Worm (Caenorhabditis elegans) whole organism, L3 larva: ENCODE data around the gene btb-9.

Experiments
- R02D3.7 ChIP-seq: fragments of 150-350 bp; optimal IDR thresholded peaks from 2 replicates; lab custom pipeline; 2014; ENCODE audit warnings: missing biosample characterization, missing genetic modification characterization
- ama-1 ChIP-seq: fragments of 150-350 bp; optimal IDR thresholded peaks from 2 replicates; lab custom pipeline; 2018
- ceh-16 ChIP-seq: sonication (generic microtip); optimal IDR thresholded peaks from 2 replicates; lab custom pipeline; 2017; ENCODE audit warnings: missing biosample characterization, missing genetic modification characterization
- ceh-9 ChIP-seq: sonication (generic microtip); optimal IDR thresholded peaks from 2 replicates; lab custom pipeline; 2018; ENCODE audit warnings: missing biosample characterization, missing genetic modification characterization
- daf-12 ChIP-seq: fragments of 150-350 bp; optimal IDR thresholded peaks from 2 replicates; lab custom pipeline; 2014; ENCODE audit warnings: missing biosample characterization, missing genetic modification reagents, missing genetic modification characterization
- egl-27 ChIP-seq: sonication (generic microtip); optimal IDR thresholded peaks from 4 replicates; lab custom pipeline; 2017; ENCODE audit warnings: missing biosample characterization, missing genetic modification reagents, missing genetic modification characterization
- egl-5 ChIP-seq: fragments of 150-350 bp; optimal IDR thresholded peaks from 2 replicates; lab custom pipeline; 2017; ENCODE audit warnings: missing biosample characterization, missing genetic modification reagents, missing genetic modification characterization, inconsistent platforms
- elt-1 ChIP-seq: fragments of 150-350 bp; optimal IDR thresholded peaks from 2 replicates; lab custom pipeline; 2014; ENCODE audit warnings: missing biosample characterization, missing genetic modification characterization
- elt-2 ChIP-seq: sonication (generic microtip); optimal IDR thresholded peaks from 2 replicates; lab custom pipeline; 2016; ENCODE audit warnings: missing genetic modification reagents, mild to moderate bottlenecking, missing genetic modification characterization, missing compliant biosample characterization
- eor-1 ChIP-seq, 2 experiments: fragments of 150-350 bp; optimal IDR thresholded peaks; 2 replicates each; lab custom pipeline; 2014 to 2018; ENCODE audit warnings: missing biosample characterization in 2 of 2, missing genetic modification characterization in 2 of 2
- fkh-10 ChIP-seq: sonication (generic microtip); optimal IDR thresholded peaks from 2 replicates; lab custom pipeline; 2017; ENCODE audit warnings: missing biosample characterization, missing genetic modification reagents, missing genetic modification characterization
- fos-1 ChIP-seq: fragments of 150-350 bp; optimal IDR thresholded peaks from 2 replicates; lab custom pipeline; 2014; ENCODE audit warnings: missing biosample characterization, missing genetic modification characterization
- hmg-11 ChIP-seq: sonication (generic microtip); optimal IDR thresholded peaks from 2 replicates; lab custom pipeline; 2016; ENCODE audit warnings: missing genetic modification characterization, missing compliant biosample characterization
- lin-15B ChIP-seq: fragments of 150-350 bp; optimal IDR thresholded peaks from 2 replicates; lab custom pipeline; 2014; ENCODE audit warnings: missing biosample characterization, missing genetic modification characterization
- lsy-12 ChIP-seq: sonication (generic microtip); optimal IDR thresholded peaks from 2 replicates; lab custom pipeline; 2016; ENCODE audit warnings: mild to moderate bottlenecking, missing genetic modification characterization, missing compliant biosample characterization
- mdl-1 ChIP-seq: fragments of 150-350 bp; optimal IDR thresholded peaks from 2 replicates; lab custom pipeline; 2014; ENCODE audit warnings: missing biosample characterization, missing genetic modification characterization
- nhr-11 ChIP-seq: fragments of 150-350 bp; optimal IDR thresholded peaks from 2 replicates; lab custom pipeline; 2014; ENCODE audit warnings: missing biosample characterization, missing genetic modification characterization
- nhr-23 ChIP-seq: fragments of 150-350 bp; optimal IDR thresholded peaks from 2 replicates; lab custom pipeline; 2014; ENCODE audit warnings: missing biosample characterization, missing genetic modification reagents, missing genetic modification characterization
- nhr-237 ChIP-seq: fragments of 150-350 bp; optimal IDR thresholded peaks from 2 replicates; lab custom pipeline; 2014; ENCODE audit warnings: missing biosample characterization, missing genetic modification characterization
- nhr-25 ChIP-seq: sonication (generic microtip); optimal IDR thresholded peaks from 2 replicates; lab custom pipeline; 2017; ENCODE audit warnings: missing biosample characterization, missing genetic modification characterization
- nhr-28 ChIP-seq: fragments of 150-350 bp; optimal IDR thresholded peaks from 2 replicates; lab custom pipeline; 2014; ENCODE audit warnings: missing biosample characterization, missing genetic modification characterization
- nhr-67 ChIP-seq: fragments of 150-350 bp; optimal IDR thresholded peaks from 2 replicates; lab custom pipeline; 2014; ENCODE audit warnings: missing biosample characterization, missing genetic modification characterization
- nhr-77 ChIP-seq: fragments of 150-350 bp; optimal IDR thresholded peaks from 2 replicates; lab custom pipeline; 2014; ENCODE audit warnings: missing biosample characterization, missing genetic modification characterization
- sea-2 ChIP-seq: fragments of 150-350 bp; sonication (generic microtip); optimal IDR thresholded peaks from 4 replicates; lab custom pipeline; 2014; ENCODE audit warnings: missing biosample characterization, missing genetic modification reagents, missing genetic modification characterization
- skn-1 ChIP-seq: fragments of 150-350 bp; optimal IDR thresholded peaks from 2 replicates; lab custom pipeline; 2014; ENCODE audit warnings: missing biosample characterization, missing genetic modification characterization
- tbx-2 ChIP-seq: sonication (generic microtip); optimal IDR thresholded peaks from 2 replicates; lab custom pipeline; 2016; ENCODE audit warnings: mild to moderate bottlenecking, missing genetic modification characterization, missing compliant biosample characterization
- unc-39 ChIP-seq: sonication (generic microtip); optimal IDR thresholded peaks from 4 replicates; lab custom pipeline; 2017; ENCODE audit warnings: missing biosample characterization, missing genetic modification characterization
- unc-62 ChIP-seq: fragments of 150-350 bp; sonication (generic microtip); optimal IDR thresholded peaks from 4 replicates; lab custom pipeline; 2014; ENCODE audit warnings: missing biosample characterization, missing genetic modification reagents, missing genetic modification characterization
- zag-1 ChIP-seq: fragments of 150-350 bp; optimal IDR thresholded peaks from 2 replicates; lab custom pipeline; 2014; ENCODE audit warnings: missing biosample characterization, missing genetic modification characterization
- ztf-11 ChIP-seq: fragments of 150-350 bp; optimal IDR thresholded peaks from 2 replicates; lab custom pipeline; 2014; ENCODE audit warnings: missing biosample characterization, missing genetic modification characterization

The btb-9 gene

DNA sequence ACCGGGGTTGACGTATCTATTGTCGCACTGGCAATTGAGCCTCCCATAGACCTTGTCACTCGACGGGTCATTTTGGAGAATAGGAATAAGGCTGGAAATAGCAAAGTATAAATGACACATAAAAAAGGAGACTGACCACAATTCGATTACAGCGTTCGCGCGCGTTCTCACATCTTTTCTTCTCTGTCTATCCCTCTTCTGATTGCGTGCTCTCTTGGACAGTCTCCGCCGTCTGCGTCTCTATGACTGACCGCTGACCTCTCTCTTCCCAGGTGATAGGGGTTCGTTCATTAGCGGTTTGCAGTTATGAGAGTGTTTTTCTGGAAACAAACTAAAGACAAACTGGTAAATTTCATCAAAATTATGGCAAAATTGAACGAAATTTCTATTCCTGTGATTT, 8.0 kb downstream of the btb-9 start, which contains the start of gene ceh-83:
ceh-83 (minus strand) TSS at position 181 of the 400 bp plus-strand sequence.
- TF ChIP-seq nhr-23 (tag; lab: Kevin White, UChicago), result no peak
- no peak for TF ChIP-seq skn-1 (tag; lab: Kevin White, UChicago)
- TF ChIP-seq fkh-10 (GFP tag; lab: Kevin White, UChicago), result no peak
- no peak for TF ChIP-seq egl-27 (tag; lab: Kevin White, UChicago)
- TF ChIP-seq eor-1 (tag; optimal IDR thresholded peaks at IDR 0.05; lab: Kevin White, UChicago), result no peak
- no peak for TF ChIP-seq nhr-25 (tag; lab: Kevin White, UChicago)

DNA sequence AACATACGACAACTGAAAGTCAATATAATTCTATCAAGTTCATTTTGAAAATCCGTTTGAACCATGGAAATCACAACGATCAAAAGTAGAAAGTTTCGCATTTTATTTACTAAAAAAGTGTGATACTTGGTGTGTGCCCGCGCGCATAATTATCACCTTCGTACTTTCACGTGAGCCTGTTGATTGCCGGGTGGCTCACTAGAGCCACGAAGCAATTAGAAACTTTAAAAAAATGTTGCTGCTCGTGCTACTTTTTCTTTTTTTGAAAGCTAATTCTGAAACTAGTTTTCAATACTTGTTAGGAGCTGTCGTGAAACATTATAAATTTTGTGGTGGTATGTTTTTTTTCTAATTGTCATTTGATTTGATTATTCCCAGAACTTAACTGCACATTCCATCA, 10.5 kb downstream of the btb-9 start, which contains the start of the genes irld-9 and irld-33:
irld-9 (minus strand) TSS at position 101 of the 400 bp plus-strand sequence.
irld-33 (plus strand) TSS at position 209 of the 400 bp plus-strand sequence.
- TF ChIP-seq R02D3.7 (tag; lab: Kevin White, UChicago), result no peak
- no peak for TF ChIP-seq nhr-23 (tag; lab: Kevin White, UChicago)
- no peak for TF ChIP-seq ama-1
- TF ChIP-seq eor-1 (tag; optimal IDR thresholded peaks at IDR 0.05; lab: Kevin White, UChicago), result no peak
- no peak for TF ChIP-seq daf-12 (tag; lab: Kevin White, UChicago)

DNA sequence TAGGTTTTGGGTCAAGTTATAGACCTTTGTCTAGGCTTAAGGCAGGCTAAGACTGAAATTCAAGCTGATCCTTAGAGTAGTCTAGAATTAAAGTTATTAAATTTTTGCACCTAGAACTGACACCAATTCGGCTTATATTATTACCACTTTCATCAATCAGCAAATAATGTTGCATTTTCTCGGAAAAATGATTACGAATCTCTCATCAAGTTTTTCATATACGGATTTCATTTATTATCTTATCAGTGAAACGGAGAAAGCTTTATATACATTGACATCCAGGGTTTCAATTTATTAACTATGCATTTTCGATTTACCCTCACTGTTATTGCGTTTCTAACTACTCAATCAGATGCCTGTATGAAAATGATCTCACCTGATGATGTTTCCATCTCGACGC, 12.9 kb downstream of the btb-9 start, which contains the start of gene K07G6.1:
K07G6.1 (plus strand) TSS at position 301 of the 400 bp plus-strand sequence.
- TF ChIP-seq unc-39 (tag; lab: Kevin White, UChicago), result no peak
- no peak for TF ChIP-seq nhr-237
- TF ChIP-seq ztf-11 (tag; lab: Kevin White, UChicago), result no peak
- no peak for TF ChIP-seq fos-1 (tag; lab: Kevin White, UChicago)
- TF ChIP-seq nhr-77 (tag; lab: Kevin White, UChicago), result no peak
- TF ChIP-seq skn-1 (tag; lab: Kevin White, UChicago), result no peak
- TF ChIP-seq eor-1 (tag; optimal IDR thresholded peaks at IDR 0.05; lab: Kevin White, UChicago), result no peak
- no peak for TF ChIP-seq ceh-9
- no peak for TF ChIP-seq lin-15B (tag; lab: Kevin White, UChicago)
- TF ChIP-seq elt-1, result no peak
- no peak for TF ChIP-seq ama-1
- no peak for TF ChIP-seq elt-2 (tag; lab: Kevin White, UChicago)
- TF ChIP-seq zag-1 (tag; lab: Kevin White, UChicago), result no peak
- no peak for TF ChIP-seq egl-5 (tag; lab: Kevin White, UChicago)
- no peak for TF ChIP-seq R02D3.7 (tag; lab: Kevin White, UChicago)
- TF ChIP-seq fkh-10 (GFP tag; lab: Kevin White, UChicago), result no peak
- no peak for TF ChIP-seq lsy-12 (tag; lab: Kevin White, UChicago)

DNA sequence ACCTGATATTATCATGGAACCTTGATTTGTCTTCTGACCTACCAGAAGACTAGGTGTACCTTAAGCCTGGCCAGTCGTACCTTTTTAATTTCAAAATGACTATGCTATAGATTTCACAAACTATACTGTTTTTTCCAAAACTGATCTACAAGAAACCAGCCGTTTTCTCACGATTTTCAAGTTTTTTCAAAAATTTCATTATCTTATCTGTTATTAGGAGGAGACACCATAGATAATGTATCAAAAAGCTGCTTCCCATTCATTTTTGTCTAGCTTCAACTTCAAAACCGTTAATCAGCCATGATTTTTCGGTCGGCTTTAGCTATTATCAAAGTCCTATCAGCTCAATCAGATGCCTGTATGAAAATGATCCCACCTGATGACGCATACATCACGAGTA, 14.2 kb downstream of the btb-9 start, which contains the start of gene F36H5.12:
F36H5.12 (plus strand) TSS at position 301 of the 400 bp plus-strand sequence.
- TF ChIP-seq ztf-11 (tag; lab: Kevin White, UChicago), result no peak
- TF ChIP-seq fos-1 (tag; lab: Kevin White, UChicago), result no peak
- no peak for TF ChIP-seq sea-2
- TF ChIP-seq egl-27 (tag; lab: Kevin White, UChicago), result no peak
- no peak for TF ChIP-seq fkh-10 (GFP tag; lab: Kevin White, UChicago)
- TF ChIP-seq nhr-67 (tag; lab: Kevin White, UChicago), result no peak
- no peak for TF ChIP-seq ama-1
- TF ChIP-seq nhr-11, result no peak
- TF ChIP-seq elt-1, result no peak
- TF ChIP-seq, all 47 proteins: peak for 0

DNA sequence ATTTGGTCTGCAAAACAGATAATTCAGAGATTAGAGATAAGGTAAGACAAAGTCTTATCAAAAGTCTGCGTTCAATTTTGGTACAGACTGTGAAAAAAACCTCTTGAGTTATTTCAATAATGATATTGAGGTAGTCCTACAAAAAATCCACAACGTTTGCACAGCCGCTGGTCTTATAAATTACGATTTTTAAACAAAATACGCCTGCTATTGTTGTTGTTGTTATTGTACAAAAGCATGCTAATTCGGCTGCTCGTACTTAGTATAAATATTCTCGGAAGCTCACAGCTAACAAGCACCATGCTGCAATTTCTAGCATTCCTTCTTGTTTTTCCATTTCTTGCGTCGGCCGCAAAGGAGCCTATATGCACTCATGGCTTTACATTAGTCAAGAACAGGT, 15.9 kb downstream of the btb-9 start, which contains the start of gene clec-19:
clec-19 (plus strand) TSS at position 301 of the 400 bp plus-strand sequence.
- TF ChIP-seq elt-1 (no peak), elt-2 (tag; lab: Kevin White, UChicago) (no peak), hmg-11 (no peak), nhr-28 (no peak), nhr-23 (tag; lab: Kevin White, UChicago) (no peak), ceh-16 (tag; lab: Kevin White, UChicago) (no peak), tbx-2 (tag; lab: Kevin White, UChicago) (no peak), sea-2 (no peak), daf-12 (tag; lab: Kevin White, UChicago) (no peak), unc-62 (no peak), ztf-11 (tag; lab: Kevin White, UChicago) (no peak)

DNA sequence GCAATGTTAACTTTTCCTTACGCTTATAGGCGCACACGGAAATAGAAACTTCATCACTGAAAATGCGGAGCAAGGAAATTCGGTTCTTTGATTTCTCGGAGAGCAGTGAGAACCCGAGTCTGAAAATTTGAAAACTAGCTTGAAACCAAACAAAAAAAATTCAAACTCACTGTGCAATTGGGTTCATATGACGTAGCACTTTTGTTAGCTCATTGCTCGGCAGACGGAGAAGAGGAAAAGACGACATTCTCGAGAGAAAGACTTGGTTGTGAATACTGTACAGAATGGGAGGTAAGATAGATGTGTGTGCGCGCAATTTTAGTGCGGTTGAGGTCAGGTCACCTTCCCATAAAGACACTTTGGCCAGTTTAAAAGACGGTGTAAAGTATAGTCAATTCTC, 22.1 kb downstream of the btb-9 start, which contains the start of the genes F36H5.13 and F36H5.8:
F36H5.13 (minus strand) TSS at position 101 of the 400 bp plus-strand sequence.
F36H5.8 (minus strand) TSS at position 274 of the 400 bp plus-strand sequence.
- TF ChIP-seq mdl-1 (tag; lab: Kevin White, UChicago), result no peak
